Worm (Caenorhabditis elegans) whole organism, L4 larva: ENCODE measurements around the gene B0496.2.

ENCODE experiments used
- D1046.2 ChIP-seq: fragments of 200-800 bp; sonication (Bioruptor generic); IDR thresholded peaks from 2 replicates; pipeline ENCODE4 v1.3.6; 2022; ENCODE audit warnings: missing genetic modification characterization, missing compliant biosample characterization
- F49E8.2 ChIP-seq: sonication (generic microtip); optimal IDR thresholded peaks from 2 replicates; lab custom pipeline; 2016; ENCODE audit warnings: missing compliant biosample characterization, mild to moderate bottlenecking, missing genetic modification characterization, borderline replicate concordance
- Y48G9A.11 ChIP-seq: fragments of 200-800 bp; sonication (Bioruptor generic); IDR thresholded peaks from 2 replicates; pipeline ENCODE4 v1.3.6; 2022; ENCODE audit warnings: missing genetic modification reagents, missing genetic modification characterization, missing compliant biosample characterization
- Y5F2A.4 ChIP-seq: fragments of 200-800 bp; sonication (Bioruptor generic); optimal IDR thresholded peaks from 2 replicates; lab custom pipeline; 2018; ENCODE audit warnings: mild to moderate bottlenecking, missing genetic modification characterization, missing compliant biosample characterization
- ZK337.2 ChIP-seq: fragments of 200-800 bp; sonication (Bioruptor generic); IDR thresholded peaks from 2 replicates; pipeline ENCODE4 v1.3.6; 2022; ENCODE audit warnings: missing genetic modification reagents, missing genetic modification characterization, missing compliant biosample characterization
- ceh-28 ChIP-seq: fragments of 150-350 bp; optimal IDR thresholded peaks from 2 replicates; lab custom pipeline; 2014; ENCODE audit warnings: missing biosample characterization, missing genetic modification reagents, missing genetic modification characterization
- ceh-44 ChIP-seq: fragments of 200-800 bp; sonication (Bioruptor generic); IDR thresholded peaks from 2 replicates; pipeline ENCODE4 v1.3.6; 2022; ENCODE audit warnings: missing genetic modification reagents, missing genetic modification characterization, missing compliant biosample characterization
- ceh-62 ChIP-seq: sonication (generic microtip); optimal IDR thresholded peaks from 2 replicates; lab custom pipeline; 2017; ENCODE audit warnings: missing biosample characterization, missing genetic modification characterization
- ces-1 ChIP-seq: fragments of 150-350 bp; sonication (generic microtip); optimal IDR thresholded peaks from 4 replicates; lab custom pipeline; 2014; ENCODE audit warnings: missing biosample characterization, missing genetic modification reagents, missing genetic modification characterization
- ctbp-1 ChIP-seq: fragments of 200-800 bp; sonication (Bioruptor generic); IDR thresholded peaks from 2 replicates; pipeline ENCODE4 v1.3.6; 2022; ENCODE audit warnings: missing genetic modification reagents, missing genetic modification characterization, missing compliant biosample characterization
- daf-19 ChIP-seq: fragments of 200-800 bp; sonication (Bioruptor generic); conservative IDR thresholded peaks from 2 replicates; pipeline ENCODE4 v1.3.6; 2022; ENCODE audit warnings: missing genetic modification characterization, missing compliant biosample characterization
- daf-8 ChIP-seq: fragments of 200-800 bp; sonication (Bioruptor generic); IDR thresholded peaks from 2 replicates; pipeline ENCODE4 v1.3.6; 2022; ENCODE audit warnings: missing genetic modification characterization, missing compliant biosample characterization
- dpl-1 ChIP-seq: fragments of 150-350 bp; optimal IDR thresholded peaks from 2 replicates; lab custom pipeline; 2014; ENCODE audit warnings: missing biosample characterization, missing genetic modification reagents, missing genetic modification characterization
- fkh-10 ChIP-seq: fragments of 150-350 bp; optimal IDR thresholded peaks from 2 replicates; lab custom pipeline; 2014; ENCODE audit warnings: missing biosample characterization, missing genetic modification reagents, missing genetic modification characterization
- fos-1 ChIP-seq: fragments of 150-350 bp; optimal IDR thresholded peaks from 2 replicates; lab custom pipeline; 2014; ENCODE audit warnings: missing biosample characterization, missing genetic modification characterization
- lim-7 ChIP-seq: fragments of 200-800 bp; sonication (Bioruptor generic); IDR thresholded peaks from 2 replicates; pipeline ENCODE4 v1.3.6; 2022; ENCODE audit warnings: missing genetic modification characterization, missing compliant biosample characterization
- lin-38 ChIP-seq: fragments of 200-800 bp; sonication (Bioruptor generic); IDR thresholded peaks from 2 replicates; pipeline ENCODE4 v1.3.6; 2022; ENCODE audit warnings: missing genetic modification reagents, missing genetic modification characterization, missing compliant biosample characterization
- lin-39 ChIP-seq: fragments of 150-350 bp; optimal IDR thresholded peaks from 2 replicates; lab custom pipeline; 2014; ENCODE audit warnings: missing biosample characterization, missing genetic modification reagents, missing genetic modification characterization
- mes-2 ChIP-seq: sonication (generic microtip); optimal IDR thresholded peaks from 2 replicates; lab custom pipeline; 2016; ENCODE audit warnings: missing genotype, mild to moderate bottlenecking, missing genetic modification characterization, missing compliant biosample characterization; ENCODE audit not compliant: poor library complexity, severe bottlenecking
- mxl-2 ChIP-seq: fragments of 200-800 bp; sonication (Bioruptor generic); conservative IDR thresholded peaks from 2 replicates; pipeline ENCODE4 v1.3.6; 2022; ENCODE audit warnings: missing genetic modification reagents, missing genetic modification characterization, missing compliant biosample characterization
- mxl-3 ChIP-seq: fragments of 200-800 bp; sonication (Bioruptor generic); optimal IDR thresholded peaks from 2 replicates; lab custom pipeline; 2018; ENCODE audit warnings: mild to moderate bottlenecking, missing genetic modification characterization, missing compliant biosample characterization
- nhr-111 ChIP-seq: fragments of 200-800 bp; sonication (Bioruptor generic); optimal IDR thresholded peaks from 2 replicates; lab custom pipeline; 2018; ENCODE audit warnings: mild to moderate bottlenecking, missing genetic modification characterization, missing compliant biosample characterization
- nhr-237 ChIP-seq: sonication (generic microtip); optimal IDR thresholded peaks from 2 replicates; lab custom pipeline; 2017; ENCODE audit warnings: missing biosample characterization, missing genetic modification characterization
- nhr-28 ChIP-seq: fragments of 150-350 bp; optimal IDR thresholded peaks from 2 replicates; lab custom pipeline; 2014; ENCODE audit warnings: missing biosample characterization, missing genetic modification characterization
- nhr-41 ChIP-seq: fragments of 200-800 bp; sonication (Bioruptor generic); IDR thresholded peaks from 2 replicates; pipeline ENCODE4 v1.3.6; 2022; ENCODE audit warnings: missing genetic modification reagents, missing genetic modification characterization, missing compliant biosample characterization
- nhr-76 ChIP-seq: fragments of 150-350 bp; optimal IDR thresholded peaks from 2 replicates; lab custom pipeline; 2014; ENCODE audit warnings: missing biosample characterization, missing genetic modification characterization
- php-3 ChIP-seq: fragments of 200-800 bp; sonication (Bioruptor generic); IDR thresholded peaks from 2 replicates; pipeline ENCODE4 v1.3.6; 2022; ENCODE audit warnings: missing genetic modification reagents, missing genetic modification characterization, missing compliant biosample characterization
- pqm-1 ChIP-seq: sonication (generic microtip); optimal IDR thresholded peaks from 2 replicates; lab custom pipeline; 2017; ENCODE audit warnings: missing biosample characterization, missing genetic modification characterization
- rbr-2 ChIP-seq: sonication (generic microtip); optimal IDR thresholded peaks from 2 replicates; lab custom pipeline; 2016; ENCODE audit warnings: missing genotype, missing genetic modification characterization, missing compliant biosample characterization
- snpc-1.2 ChIP-seq: fragments of 200-800 bp; sonication (Bioruptor generic); IDR thresholded peaks from 2 replicates; pipeline ENCODE4 v1.3.6; 2022; ENCODE audit warnings: missing genetic modification reagents, missing genetic modification characterization, missing compliant biosample characterization
- spr-1 ChIP-seq: sonication (generic microtip); optimal IDR thresholded peaks from 2 replicates; lab custom pipeline; 2016; ENCODE audit warnings: mild to moderate bottlenecking, missing genetic modification characterization, missing compliant biosample characterization
- tra-1 ChIP-seq: fragments of 200-800 bp; sonication (Bioruptor generic); IDR thresholded peaks from 2 replicates; pipeline ENCODE4 v1.3.6; 2022; ENCODE audit warnings: missing genetic modification reagents, missing genetic modification characterization, missing compliant biosample characterization
- unc-130 ChIP-seq: sonication (generic microtip); optimal IDR thresholded peaks from 2 replicates; lab custom pipeline; 2016; ENCODE audit warnings: missing genetic modification reagents, missing genetic modification characterization, missing compliant biosample characterization
- unc-62 ChIP-seq, 3 experiments: fragments of 150-350 bp in 1 of 3; sonication (generic microtip); optimal IDR thresholded peaks in 2 of 3; peaks in 1 of 3; 1 replicate in 1 of 3; 2 replicates in 2 of 3; lab custom pipeline; 2014 to 2017; ENCODE audit warnings: missing biosample characterization in 3 of 3, missing genetic modification characterization in 3 of 3, missing genetic modification reagents in 3 of 3, missing genotype in 1 of 3
- zfp-2 ChIP-seq: sonication (generic microtip); optimal IDR thresholded peaks from 2 replicates; lab custom pipeline; 2016; ENCODE audit warnings: mild to moderate bottlenecking, missing genetic modification characterization, missing compliant biosample characterization
- zip-2 ChIP-seq: fragments of 150-350 bp; optimal IDR thresholded peaks from 2 replicates; lab custom pipeline; 2014; ENCODE audit warnings: missing biosample characterization, missing genetic modification characterization

The B0496.2 gene

ce11 chrIV:7473159-7473649 lies 25.5 kb downstream of the B0496.2 start, which contains the start of the genes plk-3 and F55G1.6:
TSS of gene plk-3 (minus strand) at chrIV:7473209.
TSS of gene F55G1.6 (plus strand) at chrIV:7473517.
- peak; percentile 11 for TF ChIP-seq unc-130 (GFP tag; lab: Kevin White, UChicago)
- no peak for TF ChIP-seq ceh-28 (tag; lab: Kevin White, UChicago)

ce11 chrIV:7474826-7475225 lies 27.2 kb downstream of the B0496.2 start, which contains the start of gene slc-25A18.2:
TSS of gene slc-25A18.2 (plus strand) at chrIV:7475041.
- TF ChIP-seq unc-62 (GFP tag; optimal IDR thresholded peaks at IDR 0.05 in 1 of 2; lab: Kevin White, UChicago) (peak in 1 of 2 experiments; percentile 68), unc-62 (tag; optimal IDR thresholded peaks at IDR 0.05; lab: Kevin White, UChicago) (no peak), zfp-2 (tag; lab: Kevin White, UChicago) (no peak), nhr-76 (no peak), ceh-28 (tag; lab: Kevin White, UChicago) (no peak)

- TF ChIP-seq dpl-1 (GFP tag; lab: Kevin White, UChicago) (no peak), zip-2 (no peak), mxl-2 (GFP tag; lab: Robert Waterston, UW) (no peak), fkh-10 (GFP tag; lab: Kevin White, UChicago) (no peak), daf-8 (GFP tag; lab: Robert Waterston, UW) (no peak), mes-2 (no peak), tra-1 (GFP tag; lab: Robert Waterston, UW) (no peak), ctbp-1 (GFP tag; lab: Robert Waterston, UW) (no peak), nhr-111 (GFP tag; lab: Kevin White, UChicago) (no peak), nhr-237 (tag; lab: Kevin White, UChicago) (no peak), rbr-2 (tag; lab: Kevin White, UChicago) (no peak), mxl-3 (GFP tag; lab: Kevin White, UChicago) (no peak), nhr-28 (tag; lab: Kevin White, UChicago) (no peak), spr-1 (tag; lab: Kevin White, UChicago) (no peak), lim-7 (GFP tag; lab: Robert Waterston, UW) (no peak), fos-1 (tag; lab: Kevin White, UChicago) (no peak), daf-19 (no peak), nhr-41 (GFP tag; lab: Robert Waterston, UW) (no peak), lin-39 (tag; lab: Kevin White, UChicago) (no peak), ceh-62 (tag; lab: Kevin White, UChicago) (no peak)
These were observed 29.5 kb downstream of the B0496.2 start, which contains the start of gene pycr-4 for ce11 chrIV:7477197-7477596. TSS of gene pycr-4 (minus strand) at chrIV:7477297.

ce11 chrIV:7477697-7478096 lies 30.0 kb downstream of the B0496.2 start:
- TF ChIP-seq pqm-1 (tag; lab: Kevin White, UChicago) (no peak), ceh-44 (GFP tag; lab: Robert Waterston, UW) (0 out of 2 replicates have a peak, but pooled peaks have one; percentile 12), Y48G9A.11 (peak; percentile 62), ZK337.2 (GFP tag; lab: Robert Waterston, UW) (no peak), unc-130 (GFP tag; lab: Kevin White, UChicago) (peak; percentile 85), snpc-1.2 (GFP tag; lab: Robert Waterston, UW) (peak; percentile 76), Y5F2A.4 (GFP tag; lab: Kevin White, UChicago) (no peak), ces-1 (GFP tag; lab: Kevin White, UChicago) (no peak), zfp-2 (tag; lab: Kevin White, UChicago) (no peak), php-3 (GFP tag; lab: Robert Waterston, UW) (no peak), F49E8.2 (tag; lab: Kevin White, UChicago) (peak; percentile 74), D1046.2 (GFP tag; lab: Robert Waterston, UW) (no peak), lin-38 (GFP tag; lab: Robert Waterston, UW) (peak; percentile 66)
